Worm (Caenorhabditis elegans): ENCODE results near the gene F58E6.5.

DNA sequence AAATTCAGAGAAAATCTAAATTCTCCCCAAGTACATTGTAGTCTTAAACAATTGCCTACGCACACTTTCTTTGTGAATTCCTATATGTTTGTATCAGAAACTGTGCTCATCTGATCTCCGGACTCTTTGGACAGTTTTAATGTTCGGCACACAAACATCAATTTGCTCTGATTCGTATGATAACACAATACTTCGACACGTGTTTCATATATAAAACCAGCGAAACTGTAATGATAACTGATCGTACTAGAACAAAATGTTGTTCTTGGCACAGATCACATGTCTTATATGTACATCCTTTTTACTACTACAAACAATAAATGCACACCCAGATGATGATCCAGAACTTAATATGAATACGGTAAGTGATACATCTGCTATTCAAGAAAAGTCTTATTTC lies 37.0 kb upstream of the F58E6.5 start, which contains the start of gene lipl-2:
- TF ChIP-seq alr-1 (tag; optimal IDR thresholded peaks at IDR 0.05): no peak
- no peak for TF ChIP-seq nhr-11 (tag; optimal IDR thresholded peaks at IDR 0.05)
- TF ChIP-seq lin-13 (GFP tag; optimal IDR thresholded peaks at IDR 0.05): no peak
- TF ChIP-seq nhr-237 (tag; optimal IDR thresholded peaks at IDR 0.05): no peak
- no peak for TF ChIP-seq zag-1 (tag; optimal IDR thresholded peaks at IDR 0.05)
- no peak for TF ChIP-seq snpc-4 (tag; optimal IDR thresholded peaks at IDR 0.05)
- no peak for TF ChIP-seq skn-1 (tag; optimal IDR thresholded peaks at IDR 0.05)
- TF ChIP-seq ama-1 (optimal IDR thresholded peaks at IDR 0.05): no peak
- no peak for TF ChIP-seq unc-55 (GFP tag; optimal IDR thresholded peaks at IDR 0.05)
- no peak for TF ChIP-seq mab-5 (tag; optimal IDR thresholded peaks at IDR 0.05)
- TF ChIP-seq ZK546.5 (tag; optimal IDR thresholded peaks at IDR 0.05): no peak
- TF ChIP-seq nhr-77 (tag; optimal IDR thresholded peaks at IDR 0.05): no peak

Data from whole organism, L2 larva.